Worm (Caenorhabditis elegans): ENCODE results near the gene Y62H9A.15.

Y62H9A.15 gene

ce11 chrX:11937343-11937935, 27.5 kb upstream of the Y62H9A.15 start (continued):
- TF ChIP-seq mxl-3 (GFP tag; optimal IDR thresholded peaks at IDR 0.05) (peak; percentile 92), saeg-2 (GFP tag; IDR thresholded peaks at IDR 0.05) (peak; percentile 95), zag-1 (tag; optimal IDR thresholded peaks at IDR 0.05) (peak; percentile 94), skn-1 (tag; optimal IDR thresholded peaks at IDR 0.05) (no peak), hlh-30 (tag; optimal IDR thresholded peaks at IDR 0.05; ENCODE audit: insufficient read depth) (peak; percentile 94), nhr-76 (tag; optimal IDR thresholded peaks at IDR 0.05) (peak; percentile 82), zip-11 (GFP tag; IDR thresholded peaks at IDR 0.05) (no peak), pha-4 (GFP tag; IDR thresholded peaks at IDR 0.05) (peak; percentile 97), pha-4 (tag; optimal IDR thresholded peaks at IDR 0.05) (peak; percentile 78), lin-39 (tag; optimal IDR thresholded peaks at IDR 0.05) (peak; percentile 86), snpc-1.2 (GFP tag; IDR thresholded peaks at IDR 0.05) (no peak; the same call in 1 of the 2 replicates), daf-12 (tag; optimal IDR thresholded peaks at IDR 0.05) (no peak), ZK546.5 (tag; optimal IDR thresholded peaks at IDR 0.05) (peak; percentile 31 to 75), daf-16 (GFP tag; optimal IDR thresholded peaks at IDR 0.05) (peak; percentile 96 to 98), daf-16 (tag; optimal IDR thresholded peaks at IDR 0.05) (peak; percentile 93), snpc-4 (tag; optimal IDR thresholded peaks at IDR 0.05) (peak; percentile 53), zip-2 (tag; optimal IDR thresholded peaks at IDR 0.05) (peak; percentile 98), sdz-12 (GFP tag; optimal IDR thresholded peaks at IDR 0.05) (peak; percentile 91), aly-2 (tag; optimal IDR thresholded peaks at IDR 0.05) (no peak)

- TF ChIP-seq duxl-1 (tag; optimal IDR thresholded peaks at IDR 0.05; ENCODE audit: poor library complexity) (peak; percentile 78), Y48G9A.11 (GFP tag; IDR thresholded peaks at IDR 0.05) (peak; percentile 63; the same call in 1 of the 2 replicates), lin-1 (GFP tag; IDR thresholded peaks at IDR 0.05) (peak; percentile 59; the same call in 1 of the 2 replicates), ceh-20 (GFP tag; IDR thresholded peaks at IDR 0.05) (peak; percentile 73), hlh-11 (tag; optimal IDR thresholded peaks at IDR 0.05) (peak; percentile 44), unc-39 (tag; optimal IDR thresholded peaks at IDR 0.05) (no peak), mxl-2 (GFP tag; conservative IDR thresholded peaks at IDR 0.05) (no peak), skn-1 (tag; optimal IDR thresholded peaks at IDR 0.05) (no peak), mep-1 (tag; optimal IDR thresholded peaks at IDR 0.05) (no peak), rbr-2 (tag; optimal IDR thresholded peaks at IDR 0.05) (peak; percentile 72), ZK546.5 (tag; optimal IDR thresholded peaks at IDR 0.05) (no peak), madf-5 (GFP tag; IDR thresholded peaks at IDR 0.05) (peak; percentile 66 to 71; a peak in 2 of 4 replicates), nhr-111 (GFP tag; optimal IDR thresholded peaks at IDR 0.05) (no peak), tra-1 (GFP tag; IDR thresholded peaks at IDR 0.05) (peak; percentile 72; the same call in 1 of the 2 replicates), F26F4.8 (GFP tag; conservative IDR thresholded peaks at IDR 0.05) (peak; percentile 52; the same call in 1 of the 2 replicates), nhr-11 (tag; optimal IDR thresholded peaks at IDR 0.05) (no peak), dve-1 (tag; optimal IDR thresholded peaks at IDR 0.05; ENCODE audit: insufficient read depth) (peak; percentile 43), R02D3.7 (tag; optimal IDR thresholded peaks at IDR 0.05) (no peak), nhr-48 (tag; optimal IDR thresholded peaks at IDR 0.05) (peak; percentile 42), hlh-30 (tag; optimal IDR thresholded peaks at IDR 0.05; ENCODE audit: insufficient read depth) (peak; percentile 46), nhr-42 (GFP tag; IDR thresholded peaks at IDR 0.05) (peak; percentile 86), ztf-7 (tag; optimal IDR thresholded peaks at IDR 0.05) (peak; percentile 31), madf-9 (GFP tag; conservative IDR thresholded peaks at IDR 0.05) (peak; percentile 79), mdt-29 (GFP tag; IDR thresholded peaks at IDR 0.05) (no peak; the same call in 1 of the 2 replicates), egl-43 (GFP tag; IDR thresholded peaks at IDR 0.05) (peak; percentile 94), unc-130 (GFP tag; optimal IDR thresholded peaks at IDR 0.05) (peak; percentile 16), lim-7 (GFP tag; IDR thresholded peaks at IDR 0.05) (peak; percentile 85), zip-2 (tag; optimal IDR thresholded peaks at IDR 0.05) (peak; percentile 49), lin-13 (GFP tag; optimal IDR thresholded peaks at IDR 0.05) (peak; percentile 27), dmd-9 (GFP tag; IDR thresholded peaks at IDR 0.05) (peak; percentile 75), nhr-102 (tag; optimal IDR thresholded peaks at IDR 0.05) (peak; percentile 73), saeg-2 (GFP tag; IDR thresholded peaks at IDR 0.05) (no peak), nhr-6 (tag; optimal IDR thresholded peaks at IDR 0.05) (peak; percentile 29), ceh-44 (GFP tag; IDR thresholded peaks at IDR 0.05) (0 out of 2 replicates have a peak, but pooled peaks have one; percentile 16), lin-15B (tag; optimal IDR thresholded peaks at IDR 0.05) (no peak), nhr-77 (tag; optimal IDR thresholded peaks at IDR 0.05) (peak; percentile 58)
Observed at ce11 chrX:11934933-11935332, 25.0 kb upstream of the Y62H9A.15 start.
